Fruit fly (Drosophila melanogaster): ENCODE data around the gene AP-1sigma.
A peak's percentile ranks its signal among the peaks of the same experiment; 100 is the strongest.

AP-1sigma gene

dm6 chr3R:23958091-23958838 lies at the start of gene AP-1sigma, which contains the start of gene GluProRS:
Gene AP-1sigma (plus strand): TSS chr3R:23958651.
Gene GluProRS (minus strand): TSS chr3R:23958391.
- TF ChIP-seq CTCF (optimal IDR thresholded peaks at IDR 0.05) (no peak), CG8478 (optimal IDR thresholded peaks at IDR 0.05) (no peak)

dm6 chr3R:23909347-23909862 lies 49.0 kb upstream of the AP-1sigma start:
- TF ChIP-seq CTCF (optimal IDR thresholded peaks at IDR 0.05) = no peak

DNA sequence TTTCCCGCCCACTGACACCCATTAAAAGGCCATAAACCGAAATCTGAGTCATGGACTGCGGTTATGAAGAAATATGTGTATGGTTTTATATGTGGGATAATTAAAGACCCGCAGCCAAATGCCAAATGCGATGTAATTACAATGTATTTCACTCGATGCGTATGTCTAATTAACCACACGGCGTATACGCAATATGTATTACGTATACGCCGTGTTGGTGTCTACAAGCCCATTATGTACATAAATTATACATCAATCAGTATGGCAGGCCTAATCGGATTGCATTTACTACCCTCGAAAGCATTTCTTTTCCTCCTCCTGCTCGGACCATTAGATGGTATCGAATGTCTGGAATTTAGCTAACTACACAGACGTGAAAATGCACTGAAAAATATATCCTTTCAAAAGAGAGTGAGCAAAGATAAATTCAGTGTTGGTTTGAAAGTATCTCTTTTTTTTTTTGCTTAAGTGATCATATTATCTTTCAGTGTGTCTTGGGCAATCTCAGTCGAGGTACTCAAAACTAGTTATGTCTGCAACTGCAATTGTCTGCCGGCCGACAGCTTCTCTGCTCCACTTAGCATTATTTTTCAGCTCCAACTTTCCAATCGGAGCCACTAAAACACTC lies 48.1 kb upstream of the AP-1sigma start:
- TF ChIP-seq CTCF (optimal IDR thresholded peaks at IDR 0.05) (no peak), CG8478 (optimal IDR thresholded peaks at IDR 0.05) (no peak)

DNA sequence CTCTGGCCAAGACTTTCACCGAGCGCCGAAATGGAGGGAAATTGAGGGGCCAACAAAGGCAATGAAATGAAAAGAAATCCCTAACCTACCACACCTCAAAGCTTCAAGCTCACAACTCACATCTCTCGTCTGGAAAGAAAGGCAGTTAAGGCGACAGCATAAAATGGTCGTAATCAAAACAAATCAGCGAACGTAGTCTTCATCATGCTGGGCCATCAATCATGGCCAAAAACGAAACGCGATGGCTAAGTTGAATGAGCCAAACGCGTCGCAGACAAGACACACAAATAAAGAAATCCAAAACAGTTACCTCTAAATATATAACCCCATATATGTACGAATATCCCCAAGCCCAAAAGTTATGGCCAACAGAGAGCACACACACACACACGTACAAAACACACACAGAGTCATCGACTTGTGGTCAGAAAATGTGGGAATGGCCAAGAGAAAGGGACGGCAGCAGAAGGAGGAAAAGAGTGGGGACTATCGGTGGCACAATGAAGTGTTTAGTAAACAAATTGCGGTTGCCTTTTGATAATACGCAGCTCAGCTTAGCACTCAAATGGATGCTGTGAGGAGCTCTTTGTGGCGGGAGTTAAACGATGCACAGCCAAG lies 47.3 kb upstream of the AP-1sigma start:
- TF ChIP-seq CG8478 (optimal IDR thresholded peaks at IDR 0.05) = no peak
- TF ChIP-seq CTCF (optimal IDR thresholded peaks at IDR 0.05) = no peak

dm6 chr3R:23912349-23912748 lies 46.1 kb upstream of the AP-1sigma start:
- TF ChIP-seq CG8478 (optimal IDR thresholded peaks at IDR 0.05) = no peak
- TF ChIP-seq CTCF (optimal IDR thresholded peaks at IDR 0.05) = no peak

DNA sequence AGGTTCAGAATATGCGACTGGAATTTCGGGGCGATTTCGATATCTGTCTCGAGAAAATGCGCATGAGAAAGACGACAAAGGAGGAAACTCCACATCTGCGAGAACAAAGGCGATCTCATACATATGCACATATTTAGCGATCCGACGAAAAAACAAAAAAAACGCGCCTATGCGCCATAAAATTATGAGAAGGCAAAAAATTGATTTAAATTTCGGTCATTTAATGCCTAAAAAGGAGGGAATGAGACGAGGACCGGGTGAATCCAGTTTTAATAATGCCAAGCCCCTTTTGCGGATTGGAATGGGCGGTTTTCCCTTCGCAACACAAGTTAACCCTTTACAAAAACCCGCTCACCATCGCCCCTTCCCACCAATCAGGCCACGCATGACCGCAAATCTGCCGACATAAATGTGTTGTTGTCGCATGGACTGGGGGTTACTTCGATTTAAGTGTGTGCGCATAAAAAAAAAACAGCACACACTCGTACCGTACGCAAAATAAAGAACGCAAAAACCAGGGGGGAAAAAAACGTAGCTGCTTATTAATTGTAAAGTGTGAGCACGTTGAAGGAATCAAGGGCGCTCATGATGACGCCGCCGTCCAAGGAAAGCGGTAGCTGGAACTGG lies 43.9 kb upstream of the AP-1sigma start:
- TF ChIP-seq CTCF (optimal IDR thresholded peaks at IDR 0.05) = no peak
- TF ChIP-seq CG8478 (optimal IDR thresholded peaks at IDR 0.05) = no peak

- TF ChIP-seq CTCF (optimal IDR thresholded peaks at IDR 0.05) (no peak), CG8478 (optimal IDR thresholded peaks at IDR 0.05) (no peak)
Measured at dm6 chr3R:23915042-23915428, 43.4 kb upstream of the AP-1sigma start.

- TF ChIP-seq CG8478 (optimal IDR thresholded peaks at IDR 0.05) = no peak
- TF ChIP-seq CTCF (optimal IDR thresholded peaks at IDR 0.05) = no peak
Measured at dm6 chr3R:23915967-23916366, 42.5 kb upstream of the AP-1sigma start.

dm6 chr3R:23919366-23919765 lies 39.1 kb upstream of the AP-1sigma start:
- TF ChIP-seq CTCF (optimal IDR thresholded peaks at IDR 0.05) = no peak
- TF ChIP-seq CG8478 (optimal IDR thresholded peaks at IDR 0.05) = no peak

DNA sequence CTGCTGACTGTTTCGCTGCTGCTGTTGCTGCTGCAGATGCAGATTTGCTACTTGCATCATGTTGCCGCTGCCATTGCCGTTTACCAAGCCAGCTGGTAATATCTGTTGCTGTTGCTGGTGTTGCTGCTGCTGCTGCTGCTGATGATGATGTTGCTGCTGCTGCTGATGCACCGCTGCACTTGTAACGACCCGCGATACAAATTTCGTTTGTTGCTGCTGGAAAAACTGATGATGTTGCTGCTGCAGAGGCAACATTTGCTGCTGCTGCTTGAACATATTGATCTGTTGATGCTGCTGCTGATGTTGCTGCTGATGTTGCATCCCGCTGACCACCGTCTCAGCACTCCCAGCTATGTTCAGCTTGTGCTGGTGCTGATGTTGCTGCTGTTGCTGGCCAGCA lies 38.1 kb upstream of the AP-1sigma start:
- TF ChIP-seq CTCF (optimal IDR thresholded peaks at IDR 0.05) (no peak), CG8478 (optimal IDR thresholded peaks at IDR 0.05) (no peak)

- no peak for TF ChIP-seq CTCF (optimal IDR thresholded peaks at IDR 0.05)
- no peak for TF ChIP-seq CG8478 (optimal IDR thresholded peaks at IDR 0.05)
Measured at dm6 chr3R:23920874-23921539, 37.4 kb upstream of the AP-1sigma start.

DNA sequence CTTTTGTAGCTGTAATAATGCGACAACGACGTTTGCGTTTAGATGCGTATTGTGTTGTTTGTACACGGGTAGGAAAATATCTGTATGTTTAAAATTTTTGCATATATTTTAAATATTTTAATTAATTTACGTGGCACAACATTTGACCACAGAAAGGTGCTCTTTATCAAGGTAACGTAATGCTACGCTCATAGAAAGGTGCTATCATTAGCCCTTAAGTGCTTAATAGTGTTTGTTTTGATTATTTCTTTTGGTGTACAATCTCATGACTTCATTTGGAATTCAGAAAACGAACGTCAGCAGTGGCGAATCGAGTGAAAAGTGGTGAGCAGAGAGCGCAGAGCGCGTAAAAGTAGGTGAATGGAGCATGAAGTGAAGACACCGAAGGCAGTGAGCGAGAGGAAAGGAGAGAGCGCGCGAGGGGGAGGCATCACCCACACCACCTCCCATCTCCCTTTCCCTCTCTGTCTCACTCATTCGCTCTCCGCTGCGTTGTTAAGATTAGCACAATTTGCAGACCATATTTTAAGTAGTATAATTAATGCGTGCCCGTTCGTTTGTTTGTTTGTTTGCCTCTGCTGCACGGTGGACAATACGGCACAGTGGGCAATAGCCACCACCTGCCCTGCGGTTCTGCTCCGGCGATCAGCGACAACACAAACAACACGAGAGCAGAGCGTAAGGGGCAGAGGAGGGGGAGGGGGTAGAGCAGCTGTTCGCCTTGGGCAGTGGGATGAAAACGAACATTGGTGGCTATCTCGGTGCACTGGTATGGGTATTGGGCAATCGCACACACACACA lies 36.5 kb upstream of the AP-1sigma start:
- no peak for TF ChIP-seq CG8478 (optimal IDR thresholded peaks at IDR 0.05)
- TF ChIP-seq CTCF (optimal IDR thresholded peaks at IDR 0.05) = no peak

dm6 chr3R:23922502-23923350 lies 35.7 kb upstream of the AP-1sigma start, which contains the start of the genes sba and CG31141:
Gene sba (minus strand): TSS chr3R:23922973.
Gene CG31141 (plus strand): TSS chr3R:23923300.
- TF ChIP-seq CTCF (optimal IDR thresholded peaks at IDR 0.05) = peak; percentile 9 to 50
- no peak for TF ChIP-seq CG8478 (optimal IDR thresholded peaks at IDR 0.05)
